Fruit fly (Drosophila melanogaster): ENCODE results near the gene trk.

- TF ChIP-seq CrebA (GFP tag; optimal IDR thresholded peaks at IDR 0.05; ENCODE audit: borderline replicate concordance) (no peak), rgr (GFP tag; optimal IDR thresholded peaks at IDR 0.05) (no peak), OdsH (GFP tag; optimal IDR thresholded peaks at IDR 0.05) (no peak), h (GFP tag; optimal IDR thresholded peaks at IDR 0.05) (no peak), sv (GFP tag; optimal IDR thresholded peaks at IDR 0.05) (no peak), CG9705 (GFP tag; optimal IDR thresholded peaks at IDR 0.05) (no peak), Sp1 (GFP tag; optimal IDR thresholded peaks at IDR 0.05) (no peak), Dfd (GFP tag; optimal IDR thresholded peaks at IDR 0.05) (no peak)
These were observed 39.3 kb downstream of the trk start for dm6 chr2L:10232827-10233226.
